Worm (Caenorhabditis elegans) whole organism, young adult: Measurements from ENCODE around the gene C54D1.7.

Experiments
- F49E8.2 ChIP-seq: sonication (generic microtip); optimal IDR thresholded peaks from 3 replicates; lab custom pipeline; 2017; ENCODE audit warnings: missing genetic modification characterization, mild to moderate bottlenecking, missing compliant biosample characterization, antibody characterized with exemption, moderate library complexity; ENCODE audit not compliant: insufficient read depth
- F55B11.4 ChIP-seq: sonication (generic microtip); optimal IDR thresholded peaks from 2 replicates; lab custom pipeline; 2016; ENCODE audit warnings: missing compliant biosample characterization, missing genetic modification characterization, borderline replicate concordance; ENCODE audit not compliant: insufficient read depth
- bed-1 ChIP-seq: fragments of 200-800 bp; sonication (Bioruptor generic); IDR thresholded peaks from 2 replicates; pipeline ENCODE4 v1.3.6; 2022; ENCODE audit warnings: missing genetic modification reagents, missing genetic modification characterization, missing compliant biosample characterization
- egl-44 ChIP-seq: fragments of 200-800 bp; sonication (Bioruptor generic); IDR thresholded peaks from 2 replicates; pipeline ENCODE4 v1.3.6; 2022; ENCODE audit warnings: missing genetic modification reagents, missing genetic modification characterization, missing compliant biosample characterization
- hlh-26 ChIP-seq: fragments of 200-800 bp; sonication (Bioruptor generic); conservative IDR thresholded peaks from 2 replicates; pipeline ENCODE4 v1.3.6; 2022; ENCODE audit warnings: missing genetic modification reagents, missing genetic modification characterization, missing compliant biosample characterization
- hmg-20 ChIP-seq: fragments of 200-800 bp; sonication (Bioruptor generic); IDR thresholded peaks from 2 replicates; pipeline ENCODE4 v1.3.6; 2022; ENCODE audit warnings: missing genetic modification reagents, missing genetic modification characterization, missing compliant biosample characterization
- lag-1 ChIP-seq: fragments of 200-800 bp; sonication (Bioruptor generic); IDR thresholded peaks from 2 replicates; pipeline ENCODE4 v1.3.6; 2022; ENCODE audit warnings: missing genetic modification reagents, missing genetic modification characterization, missing compliant biosample characterization
- lsy-27 ChIP-seq: sonication (generic microtip); optimal IDR thresholded peaks from 2 replicates; lab custom pipeline; 2017; ENCODE audit warnings: missing genetic modification characterization, mild to moderate bottlenecking, missing compliant biosample characterization, antibody characterized with exemption, missing genotype, borderline replicate concordance; ENCODE audit not compliant: insufficient read depth
- nhr-179 ChIP-seq: sonication (generic microtip); optimal IDR thresholded peaks from 2 replicates; lab custom pipeline; 2016; ENCODE audit warnings: mild to moderate bottlenecking, missing genetic modification characterization, missing compliant biosample characterization
- rcor-1 ChIP-seq: fragments of 200-800 bp; sonication (Bioruptor generic); IDR thresholded peaks from 2 replicates; pipeline ENCODE4 v1.3.6; 2022; ENCODE audit warnings: missing genetic modification reagents, missing genetic modification characterization, missing compliant biosample characterization
- repo-1 ChIP-seq: sonication (generic microtip); optimal IDR thresholded peaks from 2 replicates; lab custom pipeline; 2017; ENCODE audit warnings: mild to moderate bottlenecking, missing genetic modification characterization, missing compliant biosample characterization
- snpc-1.1 ChIP-seq: sonication (generic microtip); optimal IDR thresholded peaks from 2 replicates; lab custom pipeline; 2017; ENCODE audit warnings: missing genetic modification characterization, mild to moderate bottlenecking, missing compliant biosample characterization, antibody characterized with exemption, moderate library complexity, missing genotype, missing genetic modification reagents; ENCODE audit not compliant: insufficient read depth
- somi-1 ChIP-seq: fragments of 200-800 bp; sonication (Bioruptor generic); optimal IDR thresholded peaks from 2 replicates; lab custom pipeline; 2018; ENCODE audit warnings: mild to moderate bottlenecking, missing genetic modification characterization, missing compliant biosample characterization
- ztf-28 ChIP-seq: fragments of 200-800 bp; sonication (Bioruptor generic); IDR thresholded peaks from 2 replicates; pipeline ENCODE4 v1.3.6; 2022; ENCODE audit warnings: missing genetic modification reagents, missing genetic modification characterization, missing compliant biosample characterization
- ztf-3 ChIP-seq: fragments of 200-800 bp; sonication (Bioruptor generic); optimal IDR thresholded peaks from 2 replicates; lab custom pipeline; 2018; ENCODE audit warnings: mild to moderate bottlenecking, missing genetic modification characterization, missing compliant biosample characterization

C54D1.7 gene

ce11 chrX:7106103-7106502, 49.7 kb downstream of the C54D1.7 start, which contains the start of gene C36B7.2:
Gene C36B7.2, plus strand, starts transcription at chrX:7106403.
- TF ChIP-seq snpc-1.1 (tag; lab: Kevin White, UChicago) (no peak), ztf-3 (GFP tag; lab: Kevin White, UChicago) (no peak), F55B11.4 (tag; lab: Kevin White, UChicago) (no peak), bed-1 (GFP tag; lab: Robert Waterston, UW) (no peak), lsy-27 (tag; lab: Kevin White, UChicago) (no peak), somi-1 (GFP tag; lab: Kevin White, UChicago) (no peak), F49E8.2 (tag; lab: Kevin White, UChicago) (no peak), ztf-28 (no peak), nhr-179 (tag; lab: Kevin White, UChicago) (no peak), hlh-26 (GFP tag; lab: Robert Waterston, UW) (no peak), lag-1 (no peak), repo-1 (tag; lab: Kevin White, UChicago) (no peak), rcor-1 (GFP tag; lab: Robert Waterston, UW) (no peak), hmg-20 (GFP tag; lab: Robert Waterston, UW) (no peak), egl-44 (GFP tag; lab: Robert Waterston, UW) (no peak)
